Worm (Caenorhabditis elegans): ENCODE data around the gene sre-51.

- TF ChIP-seq ama-1 (optimal IDR thresholded peaks at IDR 0.05) (no peak), tbx-37 (GFP tag; conservative IDR thresholded peaks at IDR 0.05) (no peak), tra-4 (tag; optimal IDR thresholded peaks at IDR 0.05) (no peak), ceh-13 (GFP tag; optimal IDR thresholded peaks at IDR 0.05) (no peak), ceh-36 (tag; optimal IDR thresholded peaks at IDR 0.05) (no peak), hmg-4 (GFP tag; optimal IDR thresholded peaks at IDR 0.05) (no peak), scrt-1 (GFP tag; IDR thresholded peaks at IDR 0.05) (no peak), ets-7 (tag; optimal IDR thresholded peaks at IDR 0.05) (no peak), hmbx-1 (tag; optimal IDR thresholded peaks at IDR 0.05) (no peak), F13C5.2 (tag; optimal IDR thresholded peaks at IDR 0.05) (no peak), flt-1 (GFP tag; IDR thresholded peaks at IDR 0.05) (no peak), B0310.2 (tag; optimal IDR thresholded peaks at IDR 0.05) (no peak)
These were observed 21.0 kb downstream of the sre-51 start, which contains the start of gene sre-54 for ce11 chrII:12332624-12333023.

Measured in whole organism, early embryonic.